Fruit fly (Drosophila melanogaster): ENCODE results near the gene CG8028.

Gene CG8028

DNA sequence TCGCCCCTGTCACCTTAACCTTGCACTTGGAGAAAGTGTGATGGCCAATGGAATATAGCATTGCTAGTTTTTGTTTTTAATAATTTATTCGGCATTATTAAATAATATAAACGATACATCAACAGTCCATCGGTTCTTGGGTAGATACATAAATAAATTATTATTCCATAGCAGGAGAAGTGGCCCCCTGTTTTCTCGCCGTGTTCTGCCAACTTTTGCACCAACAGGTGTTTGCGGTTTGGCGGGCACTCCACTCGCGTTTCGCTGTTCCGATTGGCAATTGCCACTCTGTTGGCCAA, 43.6 kb upstream of the CG8028 start (continued):
- no peak for TF ChIP-seq mld (GFP tag; IDR thresholded peaks at IDR 0.05; ENCODE audit: partially characterized antibody)
- TF ChIP-seq klu (GFP tag; IDR thresholded peaks at IDR 0.05) = peak; percentile 58; the same call in 1 of the 2 replicates
- TF ChIP-seq gcm2 (GFP tag; optimal IDR thresholded peaks at IDR 0.05) = peak; percentile 46
- no peak for TF ChIP-seq CG7963 (GFP tag; IDR thresholded peaks at IDR 0.05; ENCODE audit: partially characterized antibody)
- no peak for TF ChIP-seq CG1832 (GFP tag; optimal IDR thresholded peaks at IDR 0.05)
- TF ChIP-seq Optix (GFP tag; IDR thresholded peaks at IDR 0.05) = no peak
- peak; percentile 61 for TF ChIP-seq CG30431 (GFP tag; optimal IDR thresholded peaks at IDR 0.05)
- peak; percentile 78 for TF ChIP-seq CG17385 (GFP tag; optimal IDR thresholded peaks at IDR 0.05)
- no peak; the same call in 1 of the 2 replicates for TF ChIP-seq CG10959 (GFP tag; IDR thresholded peaks at IDR 0.05)
- peak; percentile 55 for TF ChIP-seq dm (GFP tag; optimal IDR thresholded peaks at IDR 0.05)
- peak; percentile 78 for TF ChIP-seq CG6689 (GFP tag; IDR thresholded peaks at IDR 0.05)
- peak; percentile 52 for TF ChIP-seq tx (GFP tag; optimal IDR thresholded peaks at IDR 0.05)
- peak; percentile 3 for TF ChIP-seq NC2α (GFP tag; optimal IDR thresholded peaks at IDR 0.05)
- peak; percentile 86 for TF ChIP-seq CG2889 (GFP tag; IDR thresholded peaks at IDR 0.05)
- TF ChIP-seq CG32767 (GFP tag; IDR thresholded peaks at IDR 0.05) = peak; percentile 75
- peak; percentile 85 for TF ChIP-seq CG15514 (GFP tag; optimal IDR thresholded peaks at IDR 0.05)
- TF ChIP-seq CG10321 (GFP tag; IDR thresholded peaks at IDR 0.05) = 0 out of 2 replicates have a peak, but pooled peaks have one; percentile 24
- peak; percentile 65 for TF ChIP-seq D19A (tag; optimal IDR thresholded peaks at IDR 0.05)
- peak; percentile 77 for TF ChIP-seq ftz-f1 (GFP tag; optimal IDR thresholded peaks at IDR 0.05)
- TF ChIP-seq ham (GFP tag; IDR thresholded peaks at IDR 0.05) = peak; percentile 67; the same call in 1 of the 2 replicates
- peak; percentile 78 for TF ChIP-seq CG14441 (GFP tag; IDR thresholded peaks at IDR 0.05)
- TF ChIP-seq NC2β (GFP tag; optimal IDR thresholded peaks at IDR 0.05) = peak; percentile 32
- peak; percentile 71 for TF ChIP-seq D19B (GFP tag; optimal IDR thresholded peaks at IDR 0.05)
- TF ChIP-seq Meics (GFP tag; optimal IDR thresholded peaks at IDR 0.05) = peak; percentile 86
- TF ChIP-seq Opbp (GFP tag; IDR thresholded peaks at IDR 0.05; ENCODE audit: partially characterized antibody) = no peak
- TF ChIP-seq rib (GFP tag; IDR thresholded peaks at IDR 0.05) = peak; percentile 91
- TF ChIP-seq CG15601 (tag; optimal IDR thresholded peaks at IDR 0.05) = peak; percentile 39
- no peak for TF ChIP-seq Tbp (GFP tag; optimal IDR thresholded peaks at IDR 0.05)
- no peak for TF ChIP-seq CG14965 (GFP tag; optimal IDR thresholded peaks at IDR 0.05; ENCODE audit: borderline replicate concordance)
- TF ChIP-seq CG6791 (GFP tag; IDR thresholded peaks at IDR 0.05; ENCODE audit: partially characterized antibody) = 0 out of 3 replicates have a peak, but pooled peaks have one; percentile 2
- TF ChIP-seq Hmr (GFP tag; optimal IDR thresholded peaks at IDR 0.05) = peak; percentile 95
- peak; percentile 53 for TF ChIP-seq Myb (GFP tag; optimal IDR thresholded peaks at IDR 0.05)
- TF ChIP-seq CG2116 (GFP tag; optimal IDR thresholded peaks at IDR 0.05) = peak; percentile 17
- no peak for TF ChIP-seq danr (GFP tag; IDR thresholded peaks at IDR 0.05)
- no peak for TF ChIP-seq dan (GFP tag; IDR thresholded peaks at IDR 0.05)
- peak; percentile 35 for TF ChIP-seq run (tag; optimal IDR thresholded peaks at IDR 0.05)
- peak in 1 of 2 experiments; percentile 98 for TF ChIP-seq Hr78 (GFP tag; optimal IDR thresholded peaks at IDR 0.05)
- no peak for TF ChIP-seq shn (GFP tag; optimal IDR thresholded peaks at IDR 0.05)
- no peak; the same call in 1 of the 2 replicates for TF ChIP-seq Rx (GFP tag; IDR thresholded peaks at IDR 0.05)
- TF ChIP-seq crp (GFP tag; optimal IDR thresholded peaks at IDR 0.05) = peak in 1 of 2 experiments; percentile 19
- peak; percentile 83 for TF ChIP-seq Hand (GFP tag; optimal IDR thresholded peaks at IDR 0.05)
- no peak for TF ChIP-seq sna (GFP tag; IDR thresholded peaks at IDR 0.05; ENCODE audit: partially characterized antibody)
- TF ChIP-seq Ssrp (tag; optimal IDR thresholded peaks at IDR 0.05) = peak; percentile 70
- no peak for TF ChIP-seq bbx (GFP tag; IDR thresholded peaks at IDR 0.05; ENCODE audit: partially characterized antibody)
- TF ChIP-seq HmgD (GFP tag; optimal IDR thresholded peaks at IDR 0.05) = no peak
- peak; percentile 66 for TF ChIP-seq CG14710 (tag; optimal IDR thresholded peaks at IDR 0.05)
- TF ChIP-seq exex (tag; optimal IDR thresholded peaks at IDR 0.05) = peak; percentile 61
- TF ChIP-seq peb (GFP tag; IDR thresholded peaks at IDR 0.05) = peak; percentile 65
- peak; percentile 37 for TF ChIP-seq CG17802 (tag; optimal IDR thresholded peaks at IDR 0.05)
- peak; percentile 55 for TF ChIP-seq CG3407 (GFP tag; optimal IDR thresholded peaks at IDR 0.05)
